Fruit fly (Drosophila melanogaster) whole organism, prepupa: ENCODE results near the gene CG13114.

ENCODE experiments used
- CG32006 ChIP-seq: fragments of 200-800 bp; sonication (Bioruptor generic); optimal IDR thresholded peaks from 3 replicates; lab custom pipeline; 2017; ENCODE audit warnings: missing biosample characterization, mild to moderate bottlenecking, missing genetic modification characterization
- Eip78C ChIP-seq: fragments of 200-800 bp; sonication (Bioruptor generic); peaks from one replicate; lab custom pipeline; 2016; ENCODE audit warnings: missing biosample characterization, missing genetic modification characterization
- Hr38 ChIP-seq: sonication (Bioruptor generic); optimal IDR thresholded peaks from 2 replicates; lab custom pipeline; 2016; ENCODE audit warnings: missing biosample characterization, missing genetic modification characterization
- Hr39 ChIP-seq: fragments of 200-800 bp; sonication (Bioruptor generic); optimal IDR thresholded peaks from 2 replicates; lab custom pipeline; 2016; ENCODE audit warnings: missing biosample characterization, missing genetic modification characterization
- Sox102F ChIP-seq: fragments of 200-800 bp; sonication (Bioruptor generic); optimal IDR thresholded peaks from 2 replicates; lab custom pipeline; 2016; ENCODE audit warnings: missing biosample characterization, mild to moderate bottlenecking, missing genetic modification characterization
- Sox14 ChIP-seq: fragments of 200-800 bp; sonication (Bioruptor generic); optimal IDR thresholded peaks from 3 replicates; lab custom pipeline; 2016; ENCODE audit warnings: missing biosample characterization, missing genetic modification characterization
- dsx ChIP-seq: fragments of 200-800 bp; optimal IDR thresholded peaks from 3 replicates; lab custom pipeline; 2019; ENCODE audit warnings: missing biosample characterization, mild to moderate bottlenecking, missing genetic modification characterization, moderate library complexity; ENCODE audit not compliant: poor library complexity, severe bottlenecking

DNA sequence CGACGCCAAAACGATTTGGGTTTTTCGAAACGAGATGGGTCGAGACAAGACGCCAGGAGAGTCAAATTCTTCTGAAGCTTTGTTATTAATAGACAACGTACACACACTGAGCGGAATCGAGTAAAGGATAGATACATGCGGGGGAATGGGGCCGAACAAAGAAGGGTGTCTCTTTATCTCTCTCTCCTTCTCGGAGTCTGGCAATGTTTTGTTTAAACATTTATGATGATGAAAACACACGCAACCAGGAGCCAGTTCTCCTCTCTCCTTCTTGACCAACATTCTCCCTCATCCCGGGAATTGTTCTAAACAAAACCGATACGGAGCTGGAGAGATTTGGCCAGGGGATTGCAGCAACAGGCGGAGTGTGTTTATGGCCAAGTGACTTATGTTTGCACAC lies 12.2 kb downstream of the CG13114 start:
- TF ChIP-seq Sox102F (no peak), Hr38 (GFP tag; lab: Kevin White, UChicago) (no peak), Hr39 (GFP tag; lab: Kevin White, UChicago) (no peak), dsx (GFP tag; lab: Kevin White, UChicago) (no peak), Sox14 (GFP tag; lab: Kevin White, UChicago) (no peak), CG32006 (GFP tag; lab: Kevin White, UChicago) (no peak), Eip78C (GFP tag; lab: Kevin White, UChicago) (no peak)
